Fruit fly (Drosophila melanogaster): ENCODE measurements around the gene CG43125.

- TF ChIP-seq CG7045 (GFP tag; optimal IDR thresholded peaks at IDR 0.05) (no peak), CG11617 (GFP tag; optimal IDR thresholded peaks at IDR 0.05) (no peak), CG14711 (tag; optimal IDR thresholded peaks at IDR 0.05) (no peak), Hr96 (GFP tag; optimal IDR thresholded peaks at IDR 0.05) (no peak), cic (GFP tag; optimal IDR thresholded peaks at IDR 0.05) (no peak), Crg-1 (GFP tag; optimal IDR thresholded peaks at IDR 0.05) (no peak), CG1620 (GFP tag; optimal IDR thresholded peaks at IDR 0.05) (no peak), CG5204 (GFP tag; optimal IDR thresholded peaks at IDR 0.05) (no peak), Clk (GFP tag; optimal IDR thresholded peaks at IDR 0.05) (no peak)
Measured at dm6 chr3R:28236158-28236557, 27.3 kb downstream of the CG43125 start.
